Worm (Caenorhabditis elegans): Measurements from ENCODE around the gene C13A2.4.

C13A2.4 gene

DNA sequence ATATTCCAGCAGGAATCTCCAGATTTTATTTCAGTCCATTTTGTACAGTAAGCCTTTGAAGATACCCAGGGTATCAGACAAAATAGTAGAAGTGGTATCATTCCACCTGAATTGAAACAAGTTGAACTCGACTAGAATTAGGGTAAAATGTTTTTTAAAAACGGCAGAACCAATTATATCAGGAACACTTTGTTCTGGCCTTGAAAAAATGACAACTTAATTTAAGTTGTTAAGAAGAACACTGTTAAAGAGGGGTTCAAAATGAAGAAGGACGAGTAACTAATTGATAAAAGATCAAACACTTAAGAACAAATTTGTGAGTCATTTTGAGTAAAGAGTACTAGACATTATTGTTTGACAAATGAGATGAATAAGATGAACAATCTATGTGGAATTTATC lies 41.7 kb downstream of the C13A2.4 start, which contains the start of gene lmd-4:
lmd-4 (minus strand) TSS at position 101 of the 400 bp plus-strand sequence.
- no peak for TF ChIP-seq madf-9 (GFP tag; conservative IDR thresholded peaks at IDR 0.05)
- no peak for TF ChIP-seq nhr-41 (GFP tag; IDR thresholded peaks at IDR 0.05)
- no peak for TF ChIP-seq ceh-32 (tag; optimal IDR thresholded peaks at IDR 0.05; ENCODE audit: poor library complexity)
- TF ChIP-seq lin-13 (GFP tag; optimal IDR thresholded peaks at IDR 0.05): no peak
- no peak for TF ChIP-seq aha-1 (tag)
- TF ChIP-seq zag-1 (tag; optimal IDR thresholded peaks at IDR 0.05): no peak

ce11 chrV:7321915-7322314 lies 42.7 kb downstream of the C13A2.4 start, which contains the start of gene F10G2.10:
TSS of gene F10G2.10 (plus strand) at chrV:7322215.
- TF ChIP-seq F10B5.3 (tag; optimal IDR thresholded peaks at IDR 0.05) (no peak), gei-8 (GFP tag; optimal IDR thresholded peaks at IDR 0.05) (no peak), Y48G9A.11 (GFP tag; IDR thresholded peaks at IDR 0.05) (no peak), unc-62 (GFP tag; optimal IDR thresholded peaks at IDR 0.05 in 1 of 2) (peak in 1 of 2 experiments; percentile 39), unc-62 (tag; optimal IDR thresholded peaks at IDR 0.05) (no peak)

DNA sequence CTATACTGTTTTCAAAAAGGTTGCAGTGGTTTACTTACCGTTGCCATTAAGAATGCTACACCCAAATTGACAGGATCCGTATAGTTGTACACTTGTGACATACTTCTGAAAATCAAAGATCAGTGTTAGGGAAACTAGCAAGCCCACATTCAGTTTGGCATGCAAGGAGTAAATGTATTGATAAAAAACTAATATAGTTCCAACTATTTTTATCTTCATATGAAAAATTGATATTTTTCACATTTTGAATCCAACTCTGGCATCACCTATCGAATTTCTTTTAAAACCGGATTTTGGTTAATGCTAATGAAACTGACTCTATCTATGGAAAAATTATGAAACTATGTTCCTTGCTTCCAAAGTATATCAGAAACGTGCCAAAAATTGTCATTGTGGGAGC lies 46.1 kb downstream of the C13A2.4 start, which contains the start of gene srx-92:
srx-92 (minus strand) TSS at position 101 of the 400 bp plus-strand sequence.
- no peak for TF ChIP-seq ztf-7 (tag; optimal IDR thresholded peaks at IDR 0.05)
- no peak for TF ChIP-seq nhr-6 (tag; optimal IDR thresholded peaks at IDR 0.05)
- TF ChIP-seq aha-1 (tag): no peak
- TF ChIP-seq F37D6.2 (tag; optimal IDR thresholded peaks at IDR 0.05): no peak
- TF ChIP-seq dmd-8 (GFP tag; IDR thresholded peaks at IDR 0.05): no peak
- no peak for TF ChIP-seq snpc-4 (tag; optimal IDR thresholded peaks at IDR 0.05)
- no peak for TF ChIP-seq hlh-11 (tag; optimal IDR thresholded peaks at IDR 0.05)
- no peak for TF ChIP-seq vab-7 (GFP tag; IDR thresholded peaks at IDR 0.05)
- TF ChIP-seq ceh-62 (tag; optimal IDR thresholded peaks at IDR 0.05): no peak
- TF ChIP-seq nhr-25 (tag; optimal IDR thresholded peaks at IDR 0.05; ENCODE audit: borderline replicate concordance, insufficient read depth): no peak
- no peak for TF ChIP-seq skn-1 (tag; optimal IDR thresholded peaks at IDR 0.05)
- TF ChIP-seq nhr-237 (tag; optimal IDR thresholded peaks at IDR 0.05): no peak
- no peak for TF ChIP-seq unc-39 (tag; optimal IDR thresholded peaks at IDR 0.05)
- no peak for TF ChIP-seq php-3 (GFP tag; IDR thresholded peaks at IDR 0.05)

ce11 chrV:7326928-7327327 lies 47.7 kb downstream of the C13A2.4 start, which contains the start of gene F10G2.4:
TSS of gene F10G2.4 (plus strand) at chrV:7327228.
- no peak for TF ChIP-seq egl-27 (tag; optimal IDR thresholded peaks at IDR 0.05)
- no peak for TF ChIP-seq ceh-44 (GFP tag; IDR thresholded peaks at IDR 0.05)
- TF ChIP-seq nhr-11 (tag; optimal IDR thresholded peaks at IDR 0.05): no peak
- no peak for TF ChIP-seq daf-19 (GFP tag; conservative IDR thresholded peaks at IDR 0.05)
- TF ChIP-seq dmd-8 (GFP tag; IDR thresholded peaks at IDR 0.05): no peak
- no peak for TF ChIP-seq hlh-30 (tag; optimal IDR thresholded peaks at IDR 0.05; ENCODE audit: insufficient read depth)

DNA sequence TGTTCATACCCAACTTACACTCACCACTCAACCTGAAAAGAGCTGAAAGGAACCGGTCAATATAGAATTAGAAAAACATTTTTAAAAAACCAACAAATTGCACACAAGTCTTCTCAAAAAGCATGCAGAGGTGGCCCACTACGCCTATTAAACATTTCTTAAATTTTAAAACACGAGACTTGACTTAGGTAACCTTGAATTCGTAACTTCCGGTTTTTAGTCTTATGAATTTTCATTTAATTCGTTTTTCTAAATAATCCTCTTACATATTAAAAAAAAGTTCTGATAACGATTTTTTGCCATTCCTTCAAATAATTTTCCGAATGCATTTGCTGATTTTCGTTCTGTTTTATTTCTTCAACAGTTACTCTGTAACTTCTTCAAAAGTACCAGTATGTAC lies 48.9 kb downstream of the C13A2.4 start, which contains the start of gene clec-7:
clec-7 (plus strand) TSS at position 301 of the 400 bp plus-strand sequence.
- TF ChIP-seq nhr-42 (GFP tag; IDR thresholded peaks at IDR 0.05) (no peak), snpc-1.2 (GFP tag; IDR thresholded peaks at IDR 0.05) (no peak), ceh-82 (tag; optimal IDR thresholded peaks at IDR 0.05) (no peak), unc-62 (GFP tag; optimal IDR thresholded peaks at IDR 0.05 in 1 of 2) (peak in 1 of 2 experiments; percentile 43), unc-62 (tag; optimal IDR thresholded peaks at IDR 0.05) (no peak), gei-8 (GFP tag; optimal IDR thresholded peaks at IDR 0.05) (no peak), mdt-29 (GFP tag; IDR thresholded peaks at IDR 0.05) (no peak), Y75B8A.6 (GFP tag; IDR thresholded peaks at IDR 0.05) (no peak), daf-8 (GFP tag; IDR thresholded peaks at IDR 0.05) (no peak)

Data from whole organism, L4 larva.